Worm (Caenorhabditis elegans) whole organism, L2 larva: Measurements from ENCODE around the gene C18A3.7.

Experiments
- C34F6.9 ChIP-seq: fragments of 150-350 bp; optimal IDR thresholded peaks from 2 replicates; lab custom pipeline; 2014; ENCODE audit warnings: missing biosample characterization, missing genetic modification characterization
- F13H6.1 ChIP-seq: sonication (generic microtip); optimal IDR thresholded peaks from 2 replicates; lab custom pipeline; 2016; ENCODE audit warnings: missing genetic modification characterization, missing compliant biosample characterization
- R02D3.7 ChIP-seq: fragments of 150-350 bp; optimal IDR thresholded peaks from 2 replicates; lab custom pipeline; 2014; ENCODE audit warnings: missing biosample characterization, missing genetic modification characterization
- ZK546.5 ChIP-seq: sonication (generic microtip); optimal IDR thresholded peaks from 2 replicates; lab custom pipeline; 2017; ENCODE audit warnings: missing biosample characterization, missing genetic modification characterization
- aly-2 ChIP-seq: fragments of 150-350 bp; optimal IDR thresholded peaks from 2 replicates; lab custom pipeline; 2014; ENCODE audit warnings: missing biosample characterization, missing genetic modification characterization
- ama-1 ChIP-seq: fragments of 150-350 bp; optimal IDR thresholded peaks from 2 replicates; lab custom pipeline; 2018; ENCODE audit warnings: inconsistent platforms
- blmp-1 ChIP-seq: sonication (generic microtip); optimal IDR thresholded peaks from 2 replicates; lab custom pipeline; 2017; ENCODE audit warnings: missing genetic modification characterization, mild to moderate bottlenecking, missing compliant biosample characterization, antibody characterized with exemption, moderate library complexity; ENCODE audit not compliant: insufficient read depth
- ceh-82 ChIP-seq: fragments of 150-350 bp; optimal IDR thresholded peaks from 2 replicates; lab custom pipeline; 2014; ENCODE audit warnings: missing biosample characterization, missing genetic modification characterization
- crh-2 ChIP-seq: sonication (generic microtip); optimal IDR thresholded peaks from 2 replicates; lab custom pipeline; 2017; ENCODE audit warnings: missing biosample characterization, missing genetic modification characterization
- dmd-4 ChIP-seq: sonication (generic microtip); optimal IDR thresholded peaks from 2 replicates; lab custom pipeline; 2017; ENCODE audit warnings: missing biosample characterization, missing genetic modification characterization
- egl-27 ChIP-seq: sonication (generic microtip); optimal IDR thresholded peaks from 3 replicates; lab custom pipeline; 2017; ENCODE audit warnings: missing biosample characterization, missing genetic modification reagents, missing genetic modification characterization
- elt-1 ChIP-seq: fragments of 150-350 bp; optimal IDR thresholded peaks from 2 replicates; lab custom pipeline; 2014; ENCODE audit warnings: missing biosample characterization, missing genetic modification characterization
- elt-3 ChIP-seq: sonication (generic microtip); optimal IDR thresholded peaks from 2 replicates; lab custom pipeline; 2017; ENCODE audit warnings: missing biosample characterization, missing genetic modification characterization
- gmeb-1 ChIP-seq: fragments of 150-350 bp; optimal IDR thresholded peaks from 2 replicates; lab custom pipeline; 2014; ENCODE audit warnings: missing biosample characterization, missing genetic modification characterization
- lin-39 ChIP-seq: fragments of 150-350 bp; optimal IDR thresholded peaks from 2 replicates; lab custom pipeline; 2014; ENCODE audit warnings: missing biosample characterization, missing genetic modification reagents, missing genetic modification characterization
- lsy-2 ChIP-seq, 2 experiments: fragments of 150-350 bp in 1 of 2; sonication (generic microtip) in 1 of 2; optimal IDR thresholded peaks; 2 replicates each; lab custom pipeline; 2014 to 2017; ENCODE audit warnings: missing biosample characterization in 2 of 2, missing genetic modification characterization in 2 of 2
- mab-5 ChIP-seq: fragments of 150-350 bp; optimal IDR thresholded peaks from 2 replicates; lab custom pipeline; 2014; ENCODE audit warnings: missing biosample characterization, missing genetic modification characterization
- mbf-1 ChIP-seq: sonication (generic microtip); optimal IDR thresholded peaks from 2 replicates; lab custom pipeline; 2017; ENCODE audit warnings: missing biosample characterization, missing genetic modification characterization
- mdl-1 ChIP-seq, 2 experiments: fragments of 150-350 bp in 1 of 2; sonication (generic microtip) in 1 of 2; optimal IDR thresholded peaks; 2 replicates each; lab custom pipeline; 2017; ENCODE audit warnings: missing biosample characterization in 2 of 2, missing genetic modification characterization in 2 of 2
- nhr-10 ChIP-seq: sonication (generic microtip); optimal IDR thresholded peaks from 2 replicates; lab custom pipeline; 2017; ENCODE audit warnings: missing biosample characterization, missing genetic modification characterization
- nhr-11 ChIP-seq: fragments of 150-350 bp; optimal IDR thresholded peaks from 2 replicates; lab custom pipeline; 2014; ENCODE audit warnings: missing biosample characterization, missing genetic modification characterization
- nhr-129 ChIP-seq: fragments of 150-350 bp; optimal IDR thresholded peaks from 2 replicates; lab custom pipeline; 2014; ENCODE audit warnings: missing biosample characterization, missing genetic modification characterization
- nhr-21 ChIP-seq: fragments of 150-350 bp; optimal IDR thresholded peaks from 2 replicates; lab custom pipeline; 2014; ENCODE audit warnings: missing biosample characterization, missing genetic modification characterization
- nhr-23 ChIP-seq: fragments of 150-350 bp; optimal IDR thresholded peaks from 2 replicates; lab custom pipeline; 2014; ENCODE audit warnings: missing biosample characterization, missing genetic modification reagents, missing genetic modification characterization
- nhr-237 ChIP-seq: fragments of 150-350 bp; optimal IDR thresholded peaks from 2 replicates; lab custom pipeline; 2014; ENCODE audit warnings: missing biosample characterization, missing genetic modification characterization
- nhr-77 ChIP-seq: fragments of 150-350 bp; optimal IDR thresholded peaks from 2 replicates; lab custom pipeline; 2014; ENCODE audit warnings: missing biosample characterization, missing genetic modification characterization
- sem-4 ChIP-seq: fragments of 150-350 bp; optimal IDR thresholded peaks from 2 replicates; lab custom pipeline; 2014; ENCODE audit warnings: missing biosample characterization, missing genetic modification reagents, missing genetic modification characterization
- skn-1 ChIP-seq: sonication (generic microtip); optimal IDR thresholded peaks from 2 replicates; lab custom pipeline; 2017; ENCODE audit warnings: missing biosample characterization, missing genetic modification characterization
- sma-3 ChIP-seq: sonication (generic microtip); optimal IDR thresholded peaks from 2 replicates; lab custom pipeline; 2016; ENCODE audit warnings: missing genetic modification reagents, missing genetic modification characterization, missing compliant biosample characterization
- sma-9 ChIP-seq, 2 experiments: fragments of 150-350 bp in 1 of 2; sonication (generic microtip) in 1 of 2; optimal IDR thresholded peaks; 2 replicates each; lab custom pipeline; 2014 to 2016; ENCODE audit warnings: missing genetic modification characterization in 2 of 2, mild to moderate bottlenecking in 1 of 2, missing biosample characterization in 1 of 2, missing compliant biosample characterization in 1 of 2, missing genetic modification reagents in 1 of 2, moderate library complexity in 1 of 2
- snpc-4 ChIP-seq: fragments of 150-350 bp; optimal IDR thresholded peaks from 2 replicates; lab custom pipeline; 2014; ENCODE audit warnings: missing biosample characterization, missing genetic modification characterization
- unc-39 ChIP-seq: fragments of 150-350 bp; optimal IDR thresholded peaks from 2 replicates; lab custom pipeline; 2014; ENCODE audit warnings: missing biosample characterization, missing genetic modification characterization
- unc-55 ChIP-seq: fragments of 150-350 bp; sonication (generic microtip); optimal IDR thresholded peaks from 3 replicates; lab custom pipeline; 2014; ENCODE audit warnings: missing biosample characterization, missing genetic modification reagents, missing genetic modification characterization
- unc-62 ChIP-seq: fragments of 150-350 bp; optimal IDR thresholded peaks from 2 replicates; lab custom pipeline; 2014; ENCODE audit warnings: missing biosample characterization, missing genetic modification reagents, missing genetic modification characterization
- zag-1 ChIP-seq: fragments of 150-350 bp; optimal IDR thresholded peaks from 2 replicates; lab custom pipeline; 2014; ENCODE audit warnings: missing biosample characterization, missing genetic modification characterization
- ztf-1 ChIP-seq: fragments of 200-800 bp; sonication (Bioruptor generic); conservative IDR thresholded peaks from 2 replicates; pipeline ENCODE4 v1.3.6; 2022; ENCODE audit warnings: missing genetic modification characterization, missing compliant biosample characterization

The C18A3.7 gene

DNA sequence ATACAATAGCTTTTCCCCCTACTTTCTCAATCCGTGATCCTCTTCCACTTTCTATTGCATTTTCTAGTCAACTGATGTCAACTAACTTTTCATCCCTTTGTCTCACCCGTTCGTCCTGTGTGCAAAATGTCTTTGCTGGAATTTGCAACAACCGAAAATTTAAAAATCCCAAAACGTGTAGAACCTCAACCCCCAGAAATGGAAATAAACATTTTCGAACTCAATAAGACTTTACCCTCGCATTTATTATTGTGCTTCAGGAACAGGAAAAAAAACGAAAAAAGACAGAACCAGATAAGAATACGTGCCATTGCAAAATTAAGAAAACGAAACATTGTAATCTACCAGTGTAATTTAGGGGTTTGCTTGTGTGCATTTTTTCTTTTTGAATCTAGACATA lies 18.1 kb downstream of the C18A3.7 start:
- TF ChIP-seq nhr-129 (tag; lab: Kevin White, UChicago) (no peak), ztf-1 (no peak), nhr-21 (peak; percentile 14), ceh-82 (tag; lab: Kevin White, UChicago) (no peak), aly-2 (tag; lab: Kevin White, UChicago) (no peak), ama-1 (lab: Kevin White, UChicago) (no peak)

DNA sequence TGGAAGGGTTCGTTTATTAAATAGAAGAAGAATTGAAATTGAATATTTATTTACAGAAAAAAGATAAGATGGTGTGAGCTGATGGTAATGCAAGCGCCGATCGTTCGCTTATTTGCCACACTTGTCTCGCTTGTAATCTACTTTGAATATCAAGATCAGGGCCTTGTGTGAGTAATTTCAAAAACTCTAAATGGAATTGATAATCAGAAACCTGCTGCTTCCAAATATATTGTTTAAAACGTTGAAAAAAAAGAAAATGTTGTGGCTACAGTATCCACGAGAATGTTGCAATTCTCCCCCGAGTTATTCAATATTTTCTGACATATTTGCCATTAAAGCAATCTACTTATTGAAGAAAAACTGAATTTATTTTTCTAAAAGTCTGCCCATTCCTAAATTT lies 19.4 kb downstream of the C18A3.7 start:
- TF ChIP-seq sma-9 (GFP tag; optimal IDR thresholded peaks at IDR 0.05; lab: Kevin White, UChicago) = no peak
- TF ChIP-seq sma-9 (tag; optimal IDR thresholded peaks at IDR 0.05; lab: Kevin White, UChicago) = no peak
- no peak for TF ChIP-seq nhr-21
- no peak for TF ChIP-seq F13H6.1 (tag; lab: Kevin White, UChicago)
- TF ChIP-seq nhr-23 (tag; lab: Kevin White, UChicago) = no peak
- no peak for TF ChIP-seq egl-27 (tag; lab: Kevin White, UChicago)
- no peak for TF ChIP-seq dmd-4 (tag; lab: Kevin White, UChicago)
- TF ChIP-seq snpc-4 (tag; lab: Kevin White, UChicago) = no peak
- no peak for TF ChIP-seq ztf-1
- TF ChIP-seq lin-39 (tag; lab: Kevin White, UChicago) = no peak
- TF ChIP-seq lsy-2 (tag; optimal IDR thresholded peaks at IDR 0.05; lab: Kevin White, UChicago) = no peak
- no peak for TF ChIP-seq nhr-11

DNA sequence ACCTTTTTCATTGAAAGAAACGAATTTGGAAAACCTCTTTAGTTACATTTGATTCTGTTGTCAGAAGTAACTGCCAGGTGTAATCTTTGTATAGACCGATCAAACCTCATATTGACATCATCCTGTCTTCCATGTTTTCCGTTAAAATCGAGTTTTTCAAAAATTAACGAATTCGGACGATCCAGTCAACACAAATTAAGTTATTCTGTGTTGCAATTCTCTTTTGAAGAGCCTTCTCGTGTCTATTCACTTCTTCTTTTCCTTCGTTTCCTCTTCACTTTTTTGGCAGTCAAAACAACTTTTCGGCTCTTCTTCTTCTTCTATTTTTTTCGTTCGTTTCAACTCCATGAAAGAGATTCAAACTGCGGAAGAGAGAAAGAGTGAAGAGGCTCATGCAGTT lies 22.1 kb downstream of the C18A3.7 start:
- TF ChIP-seq C34F6.9 (tag; lab: Kevin White, UChicago) = peak; percentile 28
- TF ChIP-seq lsy-2 (tag; optimal IDR thresholded peaks at IDR 0.05; lab: Kevin White, UChicago) = peak in 1 of 2 experiments; percentile 19
- no peak for TF ChIP-seq nhr-10 (tag; lab: Kevin White, UChicago)
- no peak for TF ChIP-seq crh-2 (tag; lab: Kevin White, UChicago)
- TF ChIP-seq unc-62 (GFP tag; lab: Kevin White, UChicago) = no peak
- no peak for TF ChIP-seq R02D3.7 (tag; lab: Kevin White, UChicago)
- no peak for TF ChIP-seq skn-1
- no peak for TF ChIP-seq nhr-11
- peak; percentile 28 for TF ChIP-seq unc-55
- peak; percentile 38 for TF ChIP-seq sem-4
- no peak for TF ChIP-seq unc-39 (tag; lab: Kevin White, UChicago)
- no peak for TF ChIP-seq ZK546.5
- no peak for TF ChIP-seq sma-3 (GFP tag; lab: Kevin White, UChicago)
- TF ChIP-seq elt-3 (tag; lab: Kevin White, UChicago) = no peak

DNA sequence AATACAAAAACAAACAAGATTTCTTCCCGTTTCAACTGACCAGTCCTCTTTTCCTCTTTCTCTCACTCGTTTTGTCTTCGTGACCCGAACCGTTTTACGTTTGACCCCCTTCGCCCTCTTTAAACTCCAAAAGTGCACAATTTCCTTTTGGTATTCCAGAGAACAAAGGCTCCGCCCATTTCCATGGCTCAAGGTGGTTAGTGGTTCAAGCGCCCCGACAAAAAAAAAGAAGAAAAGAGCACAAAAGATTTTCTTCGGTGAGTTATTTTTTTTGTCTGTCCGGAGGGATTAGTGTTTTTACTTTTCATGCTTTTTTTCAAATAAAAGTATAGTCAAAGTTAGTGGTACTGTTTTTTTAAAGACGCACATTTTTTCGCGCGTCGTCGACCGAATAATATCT lies 22.7 kb downstream of the C18A3.7 start, which contains the start of gene osta-2:
Gene osta-2 (plus strand): TSS at position 160 of the 400 bp plus-strand sequence.
- no peak for TF ChIP-seq mdl-1 (tag; optimal IDR thresholded peaks at IDR 0.05; lab: Kevin White, UChicago)
- TF ChIP-seq unc-55 = no peak
- TF ChIP-seq R02D3.7 (tag; lab: Kevin White, UChicago) = no peak
- TF ChIP-seq blmp-1 (tag; lab: Kevin White, UChicago) = no peak
- no peak for TF ChIP-seq ZK546.5
- no peak for TF ChIP-seq nhr-11
- TF ChIP-seq mbf-1 (tag; lab: Kevin White, UChicago) = no peak
- no peak for TF ChIP-seq crh-2 (tag; lab: Kevin White, UChicago)
- TF ChIP-seq nhr-77 (tag; lab: Kevin White, UChicago) = no peak
- no peak for TF ChIP-seq ceh-82 (tag; lab: Kevin White, UChicago)
- no peak for TF ChIP-seq nhr-237 (tag; lab: Kevin White, UChicago)
- TF ChIP-seq gmeb-1 = no peak
- no peak for TF ChIP-seq elt-1 (tag; lab: Kevin White, UChicago)
- no peak for TF ChIP-seq ama-1 (lab: Kevin White, UChicago)

DNA sequence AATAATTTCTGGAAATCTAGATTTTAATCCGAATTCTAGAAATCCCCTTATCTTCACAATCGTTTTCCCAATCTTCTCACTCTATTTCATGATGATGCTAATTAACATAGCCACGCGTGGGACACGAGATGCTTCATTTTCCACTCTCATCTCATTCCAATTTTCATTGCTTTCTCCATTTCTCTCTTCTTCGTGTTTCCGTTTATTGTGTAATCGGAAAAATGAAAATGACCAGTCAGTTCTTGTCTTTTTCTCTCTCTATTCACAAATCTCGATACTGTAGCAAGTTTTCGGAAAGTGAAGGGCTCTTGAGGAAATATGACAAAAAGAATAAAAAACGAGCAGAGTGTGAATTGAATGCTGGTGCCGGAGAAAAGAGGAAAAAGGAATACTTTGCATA lies 25.8 kb downstream of the C18A3.7 start:
- TF ChIP-seq mab-5 (tag; lab: Kevin White, UChicago) = no peak
- TF ChIP-seq sem-4 = peak; percentile 34
- TF ChIP-seq zag-1 (tag; lab: Kevin White, UChicago) = no peak
